Worm (Caenorhabditis elegans) whole organism, L4/young adult: ENCODE measurements around the gene lipl-4.

ENCODE experiments used
- W03F9.2 ChIP-seq: fragments of 150-350 bp; optimal IDR thresholded peaks from 2 replicates; lab custom pipeline; 2014; ENCODE audit warnings: missing biosample characterization, missing genetic modification characterization
- dao-5 ChIP-seq: sonication (generic microtip); optimal IDR thresholded peaks from 2 replicates; lab custom pipeline; 2016; ENCODE audit warnings: missing genotype, missing genetic modification characterization, moderate library complexity, missing compliant biosample characterization

- TF ChIP-seq W03F9.2 (tag; lab: Kevin White, UChicago) (no peak), dao-5 (tag; lab: Kevin White, UChicago) (no peak)
Measured at ce11 chrV:6520385-6521080, 29.4 kb upstream of the lipl-4 start, which contains the start of the genes F46E10.2 and F46E10.18.
